Fruit fly (Drosophila melanogaster) whole organism, prepupa: Measurements from ENCODE around the gene Tpi.

Experiments used
- Blimp-1 ChIP-seq: fragments of 200-800 bp; sonication (Bioruptor generic); optimal IDR thresholded peaks from 3 replicates; lab custom pipeline; 2017; ENCODE audit warnings: missing biosample characterization, missing genetic modification characterization, mild to moderate bottlenecking, moderate library complexity, missing genetic modification reagents
- CG10669 ChIP-seq: fragments of 200-800 bp; sonication (Bioruptor generic); optimal IDR thresholded peaks from 3 replicates; lab custom pipeline; 2018; ENCODE audit warnings: missing biosample characterization, mild to moderate bottlenecking, missing genetic modification characterization, moderate library complexity
- CG11902 ChIP-seq: fragments of 200-800 bp; sonication (Bioruptor generic); optimal IDR thresholded peaks from 3 replicates; lab custom pipeline; 2016; ENCODE audit warnings: missing biosample characterization, missing genetic modification characterization
- CG15336 ChIP-seq: fragments of 200-800 bp; sonication (Bioruptor generic); IDR thresholded peaks from 2 replicates; pipeline ENCODE4 v1.3.6; 2022; ENCODE audit warnings: missing biosample characterization, missing genetic modification characterization
- CG16779 ChIP-seq: fragments of 200-800 bp; sonication (Bioruptor generic); optimal IDR thresholded peaks from 3 replicates; lab custom pipeline; 2017; ENCODE audit warnings: missing biosample characterization, mild to moderate bottlenecking, missing genetic modification characterization
- CG3032 ChIP-seq: fragments of 200-800 bp; optimal IDR thresholded peaks from 2 replicates; lab custom pipeline; 2019; ENCODE audit warnings: missing biosample characterization, mild to moderate bottlenecking, missing genetic modification characterization, moderate library complexity
- CG31627 ChIP-seq: fragments of 200-800 bp; sonication (Bioruptor generic); optimal IDR thresholded peaks from 3 replicates; lab custom pipeline; 2016; ENCODE audit warnings: missing biosample characterization, missing genetic modification characterization
- CG32006 ChIP-seq: fragments of 200-800 bp; sonication (Bioruptor generic); optimal IDR thresholded peaks from 3 replicates; lab custom pipeline; 2017; ENCODE audit warnings: missing biosample characterization, mild to moderate bottlenecking, missing genetic modification characterization
- CG34406 ChIP-seq: fragments of 200-800 bp; sonication (Bioruptor generic); optimal IDR thresholded peaks from 3 replicates; lab custom pipeline; 2016; ENCODE audit warnings: missing biosample characterization, missing genetic modification characterization
- CG3919 ChIP-seq: fragments of 200-800 bp; sonication (Bioruptor generic); optimal IDR thresholded peaks from 3 replicates; lab custom pipeline; 2016; ENCODE audit warnings: missing biosample characterization, missing genetic modification characterization
- CG4318 ChIP-seq: fragments of 200-800 bp; sonication (Bioruptor generic); optimal IDR thresholded peaks from 3 replicates; lab custom pipeline; 2017; ENCODE audit warnings: missing biosample characterization, mild to moderate bottlenecking, missing genetic modification characterization
- CG6163 ChIP-seq: fragments of 200-800 bp; sonication (Bioruptor generic); IDR thresholded peaks from 3 replicates; pipeline ENCODE4 v1.3.6; 2022; ENCODE audit warnings: missing biosample characterization, missing genetic modification characterization
- CG6276 ChIP-seq: fragments of 200-800 bp; sonication (Bioruptor generic); optimal IDR thresholded peaks from 2 replicates; lab custom pipeline; 2017; ENCODE audit warnings: missing biosample characterization, mild to moderate bottlenecking, missing genetic modification characterization
- CG6792 ChIP-seq: fragments of 200-800 bp; sonication (Bioruptor generic); optimal IDR thresholded peaks from 3 replicates; lab custom pipeline; 2016; ENCODE audit warnings: missing biosample characterization, missing genetic modification characterization
- CG6854 ChIP-seq: fragments of 200-800 bp; sonication (Bioruptor generic); optimal IDR thresholded peaks from 2 replicates; lab custom pipeline; 2017; ENCODE audit warnings: missing biosample characterization, mild to moderate bottlenecking, missing genetic modification characterization
- CG8119 ChIP-seq: fragments of 200-800 bp; sonication (Bioruptor generic); IDR thresholded peaks from 3 replicates; pipeline ENCODE4 v1.3.6; 2022; ENCODE audit warnings: missing biosample characterization, missing genetic modification characterization
- CG8632 ChIP-seq: fragments of 200-800 bp; sonication (Bioruptor generic); optimal IDR thresholded peaks from 3 replicates; lab custom pipeline; 2016; ENCODE audit warnings: missing biosample characterization, missing genetic modification characterization
- CG9139 ChIP-seq: fragments of 200-800 bp; sonication (Bioruptor generic); optimal IDR thresholded peaks from 3 replicates; lab custom pipeline; 2017; ENCODE audit warnings: missing biosample characterization, mild to moderate bottlenecking, missing genetic modification characterization
- Eip75B ChIP-seq: fragments of 200-800 bp; sonication (Bioruptor generic); optimal IDR thresholded peaks from 3 replicates; lab custom pipeline; 2016; ENCODE audit warnings: missing biosample characterization, missing genetic modification characterization
- Eip78C ChIP-seq: fragments of 200-800 bp; sonication (Bioruptor generic); peaks from one replicate; lab custom pipeline; 2016; ENCODE audit warnings: missing biosample characterization, missing genetic modification characterization
- Eip93F ChIP-seq: fragments of 200-800 bp; sonication (Bioruptor generic); optimal IDR thresholded peaks from 2 replicates; lab custom pipeline; 2016; ENCODE audit warnings: missing biosample characterization, mild to moderate bottlenecking, missing genetic modification characterization
- Ets96B ChIP-seq: fragments of 200-800 bp; optimal IDR thresholded peaks from 2 replicates; lab custom pipeline; 2019; ENCODE audit warnings: missing biosample characterization, mild to moderate bottlenecking, missing genetic modification characterization, moderate library complexity
- Gug ChIP-seq: fragments of 200-800 bp; sonication (Bioruptor generic); IDR thresholded peaks from 2 replicates; pipeline ENCODE4 v1.3.6; 2022; ENCODE audit warnings: missing biosample characterization, missing genetic modification characterization
- Hr38 ChIP-seq: sonication (Bioruptor generic); optimal IDR thresholded peaks from 2 replicates; lab custom pipeline; 2016; ENCODE audit warnings: missing biosample characterization, missing genetic modification characterization
- Hr39 ChIP-seq: fragments of 200-800 bp; sonication (Bioruptor generic); optimal IDR thresholded peaks from 2 replicates; lab custom pipeline; 2016; ENCODE audit warnings: missing biosample characterization, missing genetic modification characterization
- Lpt ChIP-seq: fragments of 200-800 bp; sonication (Bioruptor generic); optimal IDR thresholded peaks from 3 replicates; lab custom pipeline; 2016; ENCODE audit warnings: missing biosample characterization, missing genetic modification characterization
- Met ChIP-seq: fragments of 200-800 bp; sonication (Bioruptor generic); optimal IDR thresholded peaks from 3 replicates; lab custom pipeline; 2016; ENCODE audit warnings: missing biosample characterization, missing genetic modification characterization
- OdsH ChIP-seq: fragments of 200-800 bp; sonication (Bioruptor generic); optimal IDR thresholded peaks from 3 replicates; lab custom pipeline; 2016; ENCODE audit warnings: missing biosample characterization, missing genetic modification characterization
- Smox ChIP-seq: fragments of 200-800 bp; sonication (Bioruptor generic); optimal IDR thresholded peaks from 3 replicates; lab custom pipeline; 2016; ENCODE audit warnings: missing biosample characterization, missing genetic modification characterization
- Sox102F ChIP-seq: fragments of 200-800 bp; sonication (Bioruptor generic); optimal IDR thresholded peaks from 2 replicates; lab custom pipeline; 2016; ENCODE audit warnings: missing biosample characterization, mild to moderate bottlenecking, missing genetic modification characterization
- Sox15 ChIP-seq: fragments of 200-800 bp; sonication (Bioruptor generic); optimal IDR thresholded peaks from 3 replicates; lab custom pipeline; 2016; ENCODE audit warnings: missing biosample characterization, missing genetic modification characterization
- achi ChIP-seq: fragments of 200-800 bp; sonication (Bioruptor generic); optimal IDR thresholded peaks from 3 replicates; lab custom pipeline; 2016; ENCODE audit warnings: missing biosample characterization, missing genetic modification characterization
- acj6 ChIP-seq: fragments of 200-800 bp; sonication (Bioruptor generic); optimal IDR thresholded peaks from 3 replicates; lab custom pipeline; 2016; ENCODE audit warnings: missing biosample characterization, missing genetic modification characterization
- cyc ChIP-seq: fragments of 200-800 bp; sonication (Bioruptor generic); optimal IDR thresholded peaks from 3 replicates; lab custom pipeline; 2016; ENCODE audit warnings: missing biosample characterization, missing genetic modification characterization
- dac ChIP-seq: fragments of 200-800 bp; sonication (Bioruptor generic); optimal IDR thresholded peaks from 2 replicates; lab custom pipeline; 2017; ENCODE audit warnings: missing biosample characterization, mild to moderate bottlenecking, missing genetic modification characterization
- dsx ChIP-seq: fragments of 200-800 bp; optimal IDR thresholded peaks from 3 replicates; lab custom pipeline; 2019; ENCODE audit warnings: missing biosample characterization, mild to moderate bottlenecking, missing genetic modification characterization, moderate library complexity; ENCODE audit not compliant: poor library complexity, severe bottlenecking
- fd59A ChIP-seq: fragments of 200-800 bp; sonication (Bioruptor generic); optimal IDR thresholded peaks from 2 replicates; lab custom pipeline; 2017; ENCODE audit warnings: missing biosample characterization, mild to moderate bottlenecking, missing genetic modification characterization, missing genetic modification reagents
- fkh ChIP-seq: fragments of 200-800 bp; sonication (Bioruptor generic); optimal IDR thresholded peaks from 3 replicates; lab custom pipeline; 2017; ENCODE audit warnings: missing biosample characterization, mild to moderate bottlenecking, missing genetic modification characterization, moderate library complexity
- lz ChIP-seq: fragments of 200-800 bp; sonication (Bioruptor generic); optimal IDR thresholded peaks from 3 replicates; lab custom pipeline; 2016; ENCODE audit warnings: missing biosample characterization, missing genetic modification characterization
- pdm3 ChIP-seq: fragments of 200-800 bp; sonication (Bioruptor generic); optimal IDR thresholded peaks from 3 replicates; lab custom pipeline; 2016; ENCODE audit warnings: missing biosample characterization, missing genetic modification characterization
- salr ChIP-seq, 2 experiments: fragments of 200-800 bp; sonication (Bioruptor generic); optimal IDR thresholded peaks; 3 replicates each; lab custom pipeline; 2016 to 2018; ENCODE audit warnings: missing biosample characterization in 2 of 2, missing genetic modification characterization in 2 of 2, mild to moderate bottlenecking in 1 of 2
- ss ChIP-seq, 2 experiments: fragments of 200-800 bp; sonication (Bioruptor generic); optimal IDR thresholded peaks; 2 replicates in 1 of 2; 3 replicates in 1 of 2; lab custom pipeline; 2017 to 2018; ENCODE audit warnings: mild to moderate bottlenecking in 2 of 2, missing biosample characterization in 2 of 2, missing genetic modification characterization in 2 of 2, moderate library complexity in 1 of 2
- svp ChIP-seq: fragments of 200-800 bp; sonication (Bioruptor generic); peaks from one replicate; lab custom pipeline; 2016; ENCODE audit warnings: missing biosample characterization, missing genetic modification characterization
- topi ChIP-seq: fragments of 200-800 bp; sonication (Bioruptor generic); optimal IDR thresholded peaks from 3 replicates; lab custom pipeline; 2016; ENCODE audit warnings: missing biosample characterization, missing genetic modification characterization
- vri ChIP-seq: fragments of 200-800 bp; sonication (Bioruptor generic); optimal IDR thresholded peaks from 3 replicates; lab custom pipeline; 2016; ENCODE audit warnings: missing biosample characterization, mild to moderate bottlenecking, missing genetic modification characterization

Gene Tpi

dm6 chr3R:30100976-30101332, 33.4 kb downstream of the Tpi start (continued):
- TF ChIP-seq pdm3 (peak; percentile 27), Hr38 (GFP tag; lab: Kevin White, UChicago) (no peak), Eip93F (GFP tag; lab: Kevin White, UChicago) (no peak), CG3032 (tag; lab: Kevin White, UChicago) (peak; percentile 54), Met (peak; percentile 52), Blimp-1 (no peak), acj6 (peak; percentile 37), CG10669 (peak; percentile 50), OdsH (GFP tag; lab: Kevin White, UChicago) (peak; percentile 32), CG9139 (GFP tag; lab: Kevin White, UChicago) (no peak), CG4318 (GFP tag; lab: Kevin White, UChicago) (no peak), salr (GFP tag; optimal IDR thresholded peaks at IDR 0.05; lab: Kevin White, UChicago) (peak; percentile 1 to 18), Eip75B (GFP tag; lab: Kevin White, UChicago) (peak; percentile 31), CG3919 (GFP tag; lab: Kevin White, UChicago) (peak; percentile 41), Lpt (no peak)

dm6 chr3R:30100325-30100975, 33.9 kb downstream of the Tpi start:
- TF ChIP-seq Eip78C (GFP tag; lab: Kevin White, UChicago) (peak; percentile 58), CG8119 (GFP tag; lab: Robert Waterston, UW) (peak; percentile 38; the same call in 1 of the 3 replicates), Lpt (peak; percentile 62), CG6854 (GFP tag; lab: Kevin White, UChicago) (peak; percentile 58), fd59A (GFP tag; lab: Kevin White, UChicago) (no peak), Smox (GFP tag; lab: Kevin White, UChicago) (no peak), CG6276 (GFP tag; lab: Kevin White, UChicago) (peak; percentile 3), CG11902 (GFP tag; lab: Kevin White, UChicago) (no peak), vri (peak; percentile 89), CG34406 (GFP tag; lab: Kevin White, UChicago) (no peak), salr (GFP tag; optimal IDR thresholded peaks at IDR 0.05; lab: Kevin White, UChicago) (no peak), cyc (GFP tag; lab: Kevin White, UChicago) (no peak), Blimp-1 (peak; percentile 54), svp (GFP tag; lab: Kevin White, UChicago) (peak; percentile 39), CG6163 (GFP tag; lab: Robert Waterston, UW) (peak; percentile 86), Sox15 (GFP tag; lab: Kevin White, UChicago) (no peak)
- TF ChIP-seq, all 60 proteins: peak for 9

dm6 chr3R:30099341-30099871, 35.0 kb downstream of the Tpi start:
- TF ChIP-seq CG34406 (GFP tag; lab: Kevin White, UChicago): peak; percentile 21
- peak; percentile 51 for TF ChIP-seq CG6854 (GFP tag; lab: Kevin White, UChicago)
- peak; percentile 54 for TF ChIP-seq Gug (GFP tag; lab: Robert Waterston, UW)
- peak; percentile 22 for TF ChIP-seq Lpt
- TF ChIP-seq svp (GFP tag; lab: Kevin White, UChicago): peak; percentile 85
- TF ChIP-seq CG15336 (GFP tag; lab: Robert Waterston, UW): peak; percentile 73
- TF ChIP-seq dac: no peak
- TF ChIP-seq CG8119 (GFP tag; lab: Robert Waterston, UW): peak; percentile 43; the same call in 2 of the 3 replicates
- peak; percentile 4 for TF ChIP-seq Eip93F (GFP tag; lab: Kevin White, UChicago)
- no peak for TF ChIP-seq Hr39 (GFP tag; lab: Kevin White, UChicago)
- peak; percentile 61 for TF ChIP-seq CG16779 (tag; lab: Kevin White, UChicago)
- TF ChIP-seq achi (GFP tag; lab: Kevin White, UChicago): no peak
- peak; percentile 34 to 54 for TF ChIP-seq ss (GFP tag; optimal IDR thresholded peaks at IDR 0.05; lab: Kevin White, UChicago)
- TF ChIP-seq Ets96B: no peak
- TF ChIP-seq CG9139 (GFP tag; lab: Kevin White, UChicago): peak; percentile 30
- peak; percentile 38 for TF ChIP-seq dsx (GFP tag; lab: Kevin White, UChicago)
- peak; percentile 31 for TF ChIP-seq CG6792
- peak; percentile 79 for TF ChIP-seq Eip78C (GFP tag; lab: Kevin White, UChicago)
- TF ChIP-seq CG6163 (GFP tag; lab: Robert Waterston, UW): peak; percentile 84
- no peak for TF ChIP-seq CG8632
- peak; percentile 64 for TF ChIP-seq vri
- TF ChIP-seq CG32006 (GFP tag; lab: Kevin White, UChicago): no peak
- peak; percentile 21 for TF ChIP-seq CG3919 (GFP tag; lab: Kevin White, UChicago)
- TF ChIP-seq CG31627: no peak
- TF ChIP-seq CG4318 (GFP tag; lab: Kevin White, UChicago): no peak
- TF ChIP-seq lz (GFP tag; lab: Kevin White, UChicago): peak; percentile 28
- TF ChIP-seq fkh (GFP tag; lab: Kevin White, UChicago): no peak
- no peak for TF ChIP-seq CG10669
- no peak for TF ChIP-seq CG3032 (tag; lab: Kevin White, UChicago)
- TF ChIP-seq Sox102F (GFP tag; lab: Kevin White, UChicago): peak; percentile 58
- TF ChIP-seq topi: peak; percentile 19
